Worm (Caenorhabditis elegans) whole organism, young adult: ENCODE results near the gene fbxa-154.

ENCODE experiments used
- B0019.2 ChIP-seq: fragments of 200-800 bp; sonication (Bioruptor generic); conservative IDR thresholded peaks from 2 replicates; pipeline ENCODE4 v1.3.6; 2022; ENCODE audit warnings: missing genetic modification reagents, missing genetic modification characterization, missing compliant biosample characterization
- F33H1.4 ChIP-seq: fragments of 200-800 bp; sonication (Bioruptor generic); IDR thresholded peaks from 2 replicates; pipeline ENCODE4 v1.3.6; 2022; ENCODE audit warnings: missing genetic modification reagents, missing genetic modification characterization, missing compliant biosample characterization
- F39B2.1 ChIP-seq: fragments of 200-800 bp; sonication (Bioruptor generic); IDR thresholded peaks from 2 replicates; pipeline ENCODE4 v1.3.6; 2022; ENCODE audit warnings: missing genetic modification reagents, missing genetic modification characterization, missing compliant biosample characterization
- F49E8.2 ChIP-seq: sonication (generic microtip); optimal IDR thresholded peaks from 3 replicates; lab custom pipeline; 2017; ENCODE audit warnings: missing genetic modification characterization, mild to moderate bottlenecking, missing compliant biosample characterization, antibody characterized with exemption, moderate library complexity; ENCODE audit not compliant: insufficient read depth
- F55B11.4 ChIP-seq: sonication (generic microtip); optimal IDR thresholded peaks from 2 replicates; lab custom pipeline; 2016; ENCODE audit warnings: missing compliant biosample characterization, missing genetic modification characterization, borderline replicate concordance; ENCODE audit not compliant: insufficient read depth
- T07F8.4 ChIP-seq: sonication (generic microtip); optimal IDR thresholded peaks from 2 replicates; lab custom pipeline; 2016; ENCODE audit warnings: mild to moderate bottlenecking, missing genetic modification characterization, moderate library complexity, missing compliant biosample characterization
- T26A5.8 ChIP-seq: sonication (generic microtip); optimal IDR thresholded peaks from 2 replicates; lab custom pipeline; 2016; ENCODE audit warnings: missing genetic modification characterization, missing compliant biosample characterization
- athp-1 ChIP-seq: sonication (generic microtip); optimal IDR thresholded peaks from 2 replicates; lab custom pipeline; 2017; ENCODE audit warnings: mild to moderate bottlenecking, missing genetic modification characterization, missing compliant biosample characterization
- attf-6 ChIP-seq: fragments of 200-800 bp; sonication (Bioruptor generic); IDR thresholded peaks from 2 replicates; pipeline ENCODE4 v1.3.6; 2022; ENCODE audit warnings: missing genetic modification reagents, missing genetic modification characterization, missing compliant biosample characterization
- bed-1 ChIP-seq: fragments of 200-800 bp; sonication (Bioruptor generic); IDR thresholded peaks from 2 replicates; pipeline ENCODE4 v1.3.6; 2022; ENCODE audit warnings: missing genetic modification reagents, missing genetic modification characterization, missing compliant biosample characterization
- bed-2 ChIP-seq: fragments of 200-800 bp; sonication (Bioruptor generic); IDR thresholded peaks from 2 replicates; pipeline ENCODE4 v1.3.6; 2022; ENCODE audit warnings: missing genetic modification reagents, missing genetic modification characterization, missing compliant biosample characterization
- cebp-1 ChIP-seq, 2 experiments: fragments of 200-800 bp in 1 of 2; sonication (Bioruptor generic) in 1 of 2; sonication (generic microtip) in 1 of 2; IDR thresholded peaks in 1 of 2; optimal IDR thresholded peaks in 1 of 2; 2 replicates each; pipeline versions ENCODE4 v1.3.6 to Lab custom; 2017 to 2022; ENCODE audit warnings: missing compliant biosample characterization in 2 of 2, missing genetic modification characterization in 2 of 2, mild to moderate bottlenecking in 1 of 2, missing genetic modification reagents in 1 of 2, moderate library complexity in 1 of 2
- cebp-2 ChIP-seq: fragments of 200-800 bp; sonication (Bioruptor generic); IDR thresholded peaks from 2 replicates; pipeline ENCODE4 v1.3.6; 2022; ENCODE audit warnings: missing genetic modification characterization, missing compliant biosample characterization
- ceh-58 ChIP-seq: fragments of 200-800 bp; sonication (Bioruptor generic); IDR thresholded peaks from 2 replicates; pipeline ENCODE4 v1.3.6; 2022; ENCODE audit warnings: missing genetic modification characterization, missing compliant biosample characterization
- dox-1 ChIP-seq: fragments of 200-800 bp; sonication (Bioruptor generic); IDR thresholded peaks from 2 replicates; pipeline ENCODE4 v1.3.6; 2022; ENCODE audit warnings: missing genetic modification reagents, missing genetic modification characterization, missing compliant biosample characterization
- dpff-1 ChIP-seq: sonication (generic microtip); optimal IDR thresholded peaks from 2 replicates; lab custom pipeline; 2017; ENCODE audit warnings: mild to moderate bottlenecking, missing genetic modification characterization, missing compliant biosample characterization
- dpl-1 ChIP-seq: fragments of 150-350 bp; optimal IDR thresholded peaks from 2 replicates; lab custom pipeline; 2014; ENCODE audit warnings: missing biosample characterization, missing genetic modification reagents, missing genetic modification characterization
- ekl-4 ChIP-seq: fragments of 200-800 bp; sonication (Bioruptor generic); IDR thresholded peaks from 2 replicates; pipeline ENCODE4 v1.3.6; 2022; ENCODE audit warnings: missing genetic modification reagents, missing genetic modification characterization, missing compliant biosample characterization
- fkh-3 ChIP-seq: sonication (generic microtip); optimal IDR thresholded peaks from 2 replicates; lab custom pipeline; 2016; ENCODE audit warnings: mild to moderate bottlenecking, missing genetic modification characterization, missing compliant biosample characterization
- him-1 ChIP-seq: sonication (generic microtip); optimal IDR thresholded peaks from 2 replicates; lab custom pipeline; 2016; ENCODE audit warnings: missing genotype, missing genetic modification reagents, missing genetic modification characterization, missing compliant biosample characterization
- hlh-26 ChIP-seq: fragments of 200-800 bp; sonication (Bioruptor generic); conservative IDR thresholded peaks from 2 replicates; pipeline ENCODE4 v1.3.6; 2022; ENCODE audit warnings: missing genetic modification reagents, missing genetic modification characterization, missing compliant biosample characterization
- hmg-20 ChIP-seq: fragments of 200-800 bp; sonication (Bioruptor generic); IDR thresholded peaks from 2 replicates; pipeline ENCODE4 v1.3.6; 2022; ENCODE audit warnings: missing genetic modification reagents, missing genetic modification characterization, missing compliant biosample characterization
- hsf-1 ChIP-seq: fragments of 200-800 bp; sonication (Bioruptor generic); IDR thresholded peaks from 2 replicates; pipeline ENCODE4 v1.3.6; 2022; ENCODE audit warnings: missing genetic modification reagents, missing genetic modification characterization, missing compliant biosample characterization
- lag-1 ChIP-seq: fragments of 200-800 bp; sonication (Bioruptor generic); IDR thresholded peaks from 2 replicates; pipeline ENCODE4 v1.3.6; 2022; ENCODE audit warnings: missing genetic modification reagents, missing genetic modification characterization, missing compliant biosample characterization
- lin-26 ChIP-seq: fragments of 200-800 bp; sonication (Bioruptor generic); IDR thresholded peaks from 2 replicates; pipeline ENCODE4 v1.3.6; 2022; ENCODE audit warnings: missing genetic modification reagents, missing genetic modification characterization, missing compliant biosample characterization
- lin-40 ChIP-seq: sonication (generic microtip); optimal IDR thresholded peaks from 2 replicates; lab custom pipeline; 2016; ENCODE audit warnings: missing genetic modification characterization, mild to moderate bottlenecking, missing compliant biosample characterization, missing genotype, missing genetic modification reagents
- lin-54 ChIP-seq: fragments of 200-800 bp; sonication (Bioruptor generic); optimal IDR thresholded peaks from 2 replicates; lab custom pipeline; 2018; ENCODE audit warnings: mild to moderate bottlenecking, missing genetic modification characterization, missing compliant biosample characterization
- lir-1 ChIP-seq: fragments of 200-800 bp; sonication (Bioruptor generic); conservative IDR thresholded peaks from 2 replicates; pipeline ENCODE4 v1.3.6; 2022; ENCODE audit warnings: missing genetic modification reagents, missing genetic modification characterization, missing compliant biosample characterization
- lsl-1 ChIP-seq: fragments of 200-800 bp; sonication (Bioruptor generic); optimal IDR thresholded peaks from 2 replicates; lab custom pipeline; 2018; ENCODE audit warnings: mild to moderate bottlenecking, missing genetic modification characterization, moderate library complexity, missing compliant biosample characterization
- madf-6 ChIP-seq: fragments of 200-800 bp; sonication (Bioruptor generic); IDR thresholded peaks from 2 replicates; pipeline ENCODE4 v1.3.6; 2022; ENCODE audit warnings: missing genetic modification reagents, missing genetic modification characterization, missing compliant biosample characterization
- mes-4 ChIP-seq: sonication (generic microtip); optimal IDR thresholded peaks from 2 replicates; lab custom pipeline; 2016; ENCODE audit warnings: missing genotype, missing genetic modification characterization, missing compliant biosample characterization
- mxl-1 ChIP-seq: sonication (generic microtip); optimal IDR thresholded peaks from 2 replicates; lab custom pipeline; 2016; ENCODE audit warnings: missing genetic modification characterization, missing compliant biosample characterization
- nfyb-1 ChIP-seq: fragments of 200-800 bp; sonication (Bioruptor generic); IDR thresholded peaks from 2 replicates; pipeline ENCODE4 v1.3.6; 2022; ENCODE audit warnings: missing genetic modification reagents, missing genetic modification characterization, missing compliant biosample characterization
- nhr-90 ChIP-seq: sonication (generic microtip); optimal IDR thresholded peaks from 2 replicates; lab custom pipeline; 2016; ENCODE audit warnings: missing genotype, mild to moderate bottlenecking, missing genetic modification characterization, missing compliant biosample characterization
- sea-2 ChIP-seq: fragments of 200-800 bp; sonication (Bioruptor generic); IDR thresholded peaks from 2 replicates; pipeline ENCODE4 v1.3.6; 2022; ENCODE audit warnings: missing genetic modification characterization, missing compliant biosample characterization
- snpc-1.3 ChIP-seq: sonication (generic microtip); optimal IDR thresholded peaks from 2 replicates; lab custom pipeline; 2017; ENCODE audit warnings: missing genetic modification characterization, mild to moderate bottlenecking, missing compliant biosample characterization, antibody characterized with exemption, moderate library complexity, missing genotype, missing genetic modification reagents; ENCODE audit not compliant: insufficient read depth
- snpc-3.4 ChIP-seq: sonication (generic microtip); optimal IDR thresholded peaks from 2 replicates; lab custom pipeline; 2017; ENCODE audit warnings: missing genetic modification characterization, mild to moderate bottlenecking, missing compliant biosample characterization, antibody characterized with exemption, moderate library complexity, missing genotype, missing genetic modification reagents
- somi-1 ChIP-seq: fragments of 200-800 bp; sonication (Bioruptor generic); optimal IDR thresholded peaks from 2 replicates; lab custom pipeline; 2018; ENCODE audit warnings: mild to moderate bottlenecking, missing genetic modification characterization, missing compliant biosample characterization
- tbp1 ChIP-seq: fragments of 200-800 bp; sonication (Bioruptor generic); optimal IDR thresholded peaks from 2 replicates; lab custom pipeline; 2018; ENCODE audit warnings: mild to moderate bottlenecking, missing genetic modification characterization, missing compliant biosample characterization
- ztf-18 ChIP-seq: sonication (generic microtip); optimal IDR thresholded peaks from 2 replicates; lab custom pipeline; 2016; ENCODE audit warnings: missing genotype, mild to moderate bottlenecking, missing genetic modification characterization, missing compliant biosample characterization
- ztf-25 ChIP-seq: fragments of 200-800 bp; sonication (Bioruptor generic); IDR thresholded peaks from 2 replicates; pipeline ENCODE4 v1.3.6; 2022; ENCODE audit warnings: missing genetic modification reagents, missing genetic modification characterization, missing compliant biosample characterization
- ztf-26 ChIP-seq: sonication (generic microtip); optimal IDR thresholded peaks from 2 replicates; lab custom pipeline; 2017; ENCODE audit warnings: missing genetic modification characterization, missing compliant biosample characterization
- ztf-3 ChIP-seq: fragments of 200-800 bp; sonication (Bioruptor generic); optimal IDR thresholded peaks from 2 replicates; lab custom pipeline; 2018; ENCODE audit warnings: mild to moderate bottlenecking, missing genetic modification characterization, missing compliant biosample characterization

Gene fbxa-154

ce11 chrV:15572613-15573012, 32.3 kb downstream of the fbxa-154 start, which contains the start of gene fbxa-94:
Gene fbxa-94, plus strand, starts transcription at chrV:15572913.
- TF ChIP-seq dpff-1 (tag; lab: Kevin White, UChicago) (no peak), T26A5.8 (tag; lab: Kevin White, UChicago) (no peak), ztf-18 (tag; lab: Kevin White, UChicago) (no peak), snpc-1.3 (tag; lab: Kevin White, UChicago) (no peak), F49E8.2 (no peak), tbp1 (GFP tag; lab: Kevin White, UChicago) (no peak), F55B11.4 (tag; lab: Kevin White, UChicago) (no peak)

DNA sequence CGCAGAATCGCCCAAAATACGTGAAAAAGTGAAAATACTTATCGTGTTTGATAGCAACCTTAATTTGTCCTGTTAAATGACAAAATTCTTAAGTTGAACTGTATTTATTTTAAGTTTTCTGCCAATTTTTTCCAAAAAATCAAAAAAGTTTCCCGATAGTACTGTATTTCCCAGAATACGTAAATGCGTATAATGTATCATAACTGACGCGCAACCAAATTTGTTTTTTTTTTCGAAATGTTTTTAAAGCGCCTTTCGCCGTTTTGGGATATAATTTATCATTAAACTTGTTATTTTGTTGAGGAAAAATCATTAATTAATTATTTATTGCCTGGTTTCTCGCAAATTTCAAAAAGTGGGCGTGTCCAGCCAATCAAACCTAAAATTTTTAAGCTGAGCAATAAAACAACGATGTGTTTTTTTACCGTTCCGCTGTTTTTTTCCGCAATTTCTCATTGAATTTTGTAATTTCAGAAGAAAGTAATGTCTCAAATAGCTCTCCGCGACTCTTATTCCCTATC, 33.9 kb downstream of the fbxa-154 start, which contains the start of gene fbxa-95:
TSS of gene fbxa-95 (plus strand) at position 471 of the 521 bp plus-strand sequence.
- TF ChIP-seq ztf-25 (no peak), him-1 (tag; lab: Kevin White, UChicago) (peak; percentile 31), hmg-20 (GFP tag; lab: Robert Waterston, UW) (no peak), athp-1 (tag; lab: Kevin White, UChicago) (peak; percentile 64), ceh-58 (GFP tag; lab: Robert Waterston, UW) (no peak), ztf-26 (tag; lab: Kevin White, UChicago) (no peak), T07F8.4 (tag; lab: Kevin White, UChicago) (no peak), F33H1.4 (no peak), mes-4 (no peak), lsl-1 (peak; percentile 62), F39B2.1 (GFP tag; lab: Robert Waterston, UW) (no peak), ztf-3 (GFP tag; lab: Kevin White, UChicago) (no peak), lin-26 (GFP tag; lab: Robert Waterston, UW) (no peak)

DNA sequence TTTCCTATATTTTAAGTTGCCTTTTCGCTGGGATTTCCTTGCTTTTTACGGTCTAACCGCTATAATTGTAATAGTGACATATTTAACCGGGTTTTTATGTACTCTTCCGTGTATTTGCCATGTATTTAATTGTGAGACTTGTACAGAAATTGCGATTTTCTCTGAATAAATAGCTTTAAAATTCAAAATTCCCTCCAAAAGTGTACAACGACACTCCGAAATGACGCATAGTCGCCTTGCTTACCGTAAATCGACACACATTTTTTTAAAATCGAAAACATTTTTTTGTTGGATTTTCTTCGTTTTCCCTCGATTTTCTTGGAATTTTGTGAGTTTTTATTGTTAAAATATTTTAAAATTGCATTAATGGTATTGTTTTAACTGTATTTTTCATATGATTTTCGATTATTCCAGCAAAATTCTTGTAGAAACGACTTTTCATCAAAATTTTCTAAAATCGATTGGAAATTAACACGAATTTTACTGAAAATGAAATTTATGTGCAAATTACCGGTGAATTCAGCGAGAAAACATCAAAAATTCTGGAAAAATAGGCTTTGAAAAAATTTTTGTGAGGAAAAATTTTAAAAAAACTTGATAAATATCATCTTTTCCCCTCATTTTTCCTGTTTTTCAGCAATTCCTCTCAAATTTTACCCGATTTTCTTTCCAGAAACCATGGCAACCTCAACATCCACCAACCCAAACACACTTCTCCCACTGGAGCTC, 35.1 kb downstream of the fbxa-154 start, which contains the start of gene lsm-5:
TSS of gene lsm-5 (plus strand) at position 679 of the 729 bp plus-strand sequence.
- TF ChIP-seq lir-1 (GFP tag; lab: Robert Waterston, UW) (no peak), ekl-4 (GFP tag; lab: Robert Waterston, UW) (no peak), bed-1 (no peak), lin-40 (tag; lab: Kevin White, UChicago) (no peak), mes-4 (no peak), sea-2 (GFP tag; lab: Robert Waterston, UW) (no peak), nhr-90 (no peak), hlh-26 (GFP tag; lab: Robert Waterston, UW) (no peak), hsf-1 (GFP tag; lab: Robert Waterston, UW) (0 out of 2 replicates have a peak, but pooled peaks have one; percentile 9), madf-6 (GFP tag; lab: Robert Waterston, UW) (no peak), snpc-1.3 (tag; lab: Kevin White, UChicago) (no peak), athp-1 (tag; lab: Kevin White, UChicago) (no peak), snpc-3.4 (no peak), dpl-1 (GFP tag; lab: Kevin White, UChicago) (peak; percentile 57), fkh-3 (no peak), dox-1 (GFP tag; lab: Robert Waterston, UW) (no peak), lin-54 (GFP tag; lab: Kevin White, UChicago) (peak; percentile 79), dpff-1 (tag; lab: Kevin White, UChicago) (no peak), cebp-1 (GFP tag; IDR thresholded peaks at IDR 0.05; lab: Robert Waterston, UW) (no peak), cebp-1 (tag; optimal IDR thresholded peaks at IDR 0.05; lab: Kevin White, UChicago) (peak; percentile 45), B0019.2 (no peak), somi-1 (GFP tag; lab: Kevin White, UChicago) (no peak), attf-6 (GFP tag; lab: Robert Waterston, UW) (no peak), F55B11.4 (tag; lab: Kevin White, UChicago) (no peak), nfyb-1 (GFP tag; lab: Robert Waterston, UW) (no peak), bed-2 (GFP tag; lab: Robert Waterston, UW) (no peak), lag-1 (no peak), cebp-2 (GFP tag; lab: Robert Waterston, UW) (no peak), F49E8.2 (no peak), mxl-1 (no peak)
